Fruit fly (Drosophila melanogaster) whole organism, embryonic: ENCODE data around the gene CG34295.

Source experiments
- Adf1 ChIP-seq: fragments of 200-800 bp; sonication (Bioruptor generic); IDR thresholded peaks from 2 replicates; pipeline ENCODE4 v1.3.6; 2022; ENCODE audit warnings: missing biosample characterization, missing genetic modification characterization
- Bteb2 ChIP-seq: fragments of 200-800 bp; sonication (Bioruptor generic); optimal IDR thresholded peaks from 2 replicates; lab custom pipeline; 2016; ENCODE audit warnings: missing biosample characterization, missing genetic modification characterization
- C15 ChIP-seq: fragments of 200-800 bp; sonication (Bioruptor generic); IDR thresholded peaks from 3 replicates; pipeline ENCODE4 v1.3.6; 2022; ENCODE audit warnings: missing biosample characterization, missing genetic modification characterization
- CG10565 ChIP-seq: fragments of 200-800 bp; sonication (Bioruptor generic); optimal IDR thresholded peaks from 3 replicates; lab custom pipeline; 2016; ENCODE audit warnings: missing biosample characterization, mild to moderate bottlenecking, missing genetic modification characterization
- CG12104 ChIP-seq: fragments of 200-800 bp; sonication (Bioruptor generic); optimal IDR thresholded peaks from 3 replicates; lab custom pipeline; 2016; ENCODE audit warnings: missing biosample characterization, missing genetic modification characterization
- CG12391 ChIP-seq: fragments of 200-800 bp; sonication (Bioruptor generic); optimal IDR thresholded peaks from 3 replicates; lab custom pipeline; 2018; ENCODE audit warnings: missing biosample characterization, mild to moderate bottlenecking, missing genetic modification characterization, moderate library complexity
- CG14965 ChIP-seq: fragments of 200-800 bp; sonication (Bioruptor generic); optimal IDR thresholded peaks from 2 replicates; lab custom pipeline; 2016; ENCODE audit warnings: missing biosample characterization, missing genetic modification characterization, borderline replicate concordance
- CG17385 ChIP-seq: fragments of 200-800 bp; sonication (Bioruptor generic); optimal IDR thresholded peaks from 3 replicates; lab custom pipeline; 2018; ENCODE audit warnings: missing biosample characterization, mild to moderate bottlenecking, missing genetic modification characterization
- CG1832 ChIP-seq: fragments of 200-800 bp; sonication (Bioruptor generic); optimal IDR thresholded peaks from 2 replicates; lab custom pipeline; 2017; ENCODE audit warnings: missing biosample characterization, mild to moderate bottlenecking, missing genetic modification characterization, inconsistent platforms
- CG18476 ChIP-seq: fragments of 200-800 bp; sonication (Bioruptor generic); optimal IDR thresholded peaks from 2 replicates; lab custom pipeline; 2016; ENCODE audit warnings: missing biosample characterization, mild to moderate bottlenecking, missing genetic modification characterization
- CG18764 ChIP-seq: fragments of 200-800 bp; sonication (Bioruptor generic); optimal IDR thresholded peaks from 3 replicates; lab custom pipeline; 2016; ENCODE audit warnings: missing biosample characterization, missing genetic modification characterization
- CG30431 ChIP-seq: fragments of 200-800 bp; sonication (Bioruptor generic); optimal IDR thresholded peaks from 2 replicates; lab custom pipeline; 2017; ENCODE audit warnings: missing biosample characterization, missing genetic modification characterization
- CG31224 ChIP-seq: fragments of 200-800 bp; sonication (Bioruptor generic); IDR thresholded peaks from 2 replicates; pipeline ENCODE4 v1.3.6; 2022; ENCODE audit warnings: missing biosample characterization, missing genetic modification characterization
- CG3163 ChIP-seq: fragments of 200-800 bp; sonication (Bioruptor generic); optimal IDR thresholded peaks from 3 replicates; lab custom pipeline; 2016; ENCODE audit warnings: missing biosample characterization, missing genetic modification characterization
- CG33557 ChIP-seq: fragments of 200-800 bp; sonication (Bioruptor generic); optimal IDR thresholded peaks from 2 replicates; lab custom pipeline; 2019; ENCODE audit warnings: missing biosample characterization, mild to moderate bottlenecking, missing genetic modification characterization, moderate library complexity
- CG3407 ChIP-seq: fragments of 200-800 bp; sonication (Bioruptor generic); optimal IDR thresholded peaks from 2 replicates; lab custom pipeline; 2018; ENCODE audit warnings: missing biosample characterization, mild to moderate bottlenecking, missing genetic modification characterization
- CG4404 ChIP-seq: fragments of 200-800 bp; sonication (Bioruptor generic); IDR thresholded peaks from 2 replicates; pipeline ENCODE4 v1.3.6; 2022; ENCODE audit warnings: missing biosample characterization, missing genetic modification characterization
- CG4617 ChIP-seq: fragments of 200-800 bp; sonication (Bioruptor generic); optimal IDR thresholded peaks from 3 replicates; lab custom pipeline; 2016; ENCODE audit warnings: missing biosample characterization, missing genetic modification characterization, borderline replicate concordance
- CG8478 ChIP-seq: fragments of >200 bp; optimal IDR thresholded peaks from 2 replicates; lab custom pipeline; 2018
- CG9609 ChIP-seq: fragments of 200-800 bp; sonication (Bioruptor generic); optimal IDR thresholded peaks from 3 replicates; lab custom pipeline; 2016; ENCODE audit warnings: missing biosample characterization, missing genetic modification characterization
- CG9727 ChIP-seq: fragments of 200-800 bp; sonication (Bioruptor generic); optimal IDR thresholded peaks from 3 replicates; lab custom pipeline; 2017; ENCODE audit warnings: missing biosample characterization, mild to moderate bottlenecking, missing genetic modification characterization
- CG9797 ChIP-seq: fragments of 200-800 bp; sonication (Bioruptor generic); optimal IDR thresholded peaks from 3 replicates; lab custom pipeline; 2018; ENCODE audit warnings: missing biosample characterization, mild to moderate bottlenecking, missing genetic modification characterization
- Dip2 ChIP-seq: fragments of 200-800 bp; sonication (Bioruptor generic); IDR thresholded peaks from 2 replicates; pipeline ENCODE4 v1.3.6; 2022; ENCODE audit warnings: missing biosample characterization, missing genetic modification characterization
- Elba2 ChIP-seq: fragments of 200-800 bp; sonication (Bioruptor generic); optimal IDR thresholded peaks from 3 replicates; lab custom pipeline; 2016; ENCODE audit warnings: missing biosample characterization, missing genetic modification characterization
- H15 ChIP-seq: fragments of 200-800 bp; sonication (Bioruptor generic); IDR thresholded peaks from 3 replicates; pipeline ENCODE4 v1.3.6; 2022; ENCODE audit warnings: missing biosample characterization, missing genetic modification characterization
- Hsf ChIP-seq: fragments of 200-800 bp; sonication (Bioruptor generic); optimal IDR thresholded peaks from 3 replicates; lab custom pipeline; 2016; ENCODE audit warnings: missing biosample characterization, missing genetic modification characterization
- Rx ChIP-seq: fragments of 200-800 bp; sonication (Bioruptor generic); IDR thresholded peaks from 2 replicates; pipeline ENCODE4 v1.3.6; 2022; ENCODE audit warnings: missing biosample characterization, missing genetic modification characterization
- YL-1 ChIP-seq: fragments of 200-800 bp; sonication (Bioruptor generic); optimal IDR thresholded peaks from 3 replicates; lab custom pipeline; 2017; ENCODE audit warnings: missing biosample characterization, mild to moderate bottlenecking, missing genetic modification characterization
- ap ChIP-seq: fragments of 200-800 bp; sonication (Bioruptor generic); IDR thresholded peaks from 2 replicates; pipeline ENCODE4 v1.3.6; 2022; ENCODE audit warnings: missing biosample characterization, missing genetic modification characterization
- bbx ChIP-seq: fragments of 200-800 bp; sonication (Bioruptor generic); IDR thresholded peaks from 2 replicates; pipeline ENCODE4 v1.3.6; 2022; ENCODE audit warnings: missing biosample characterization, missing genetic modification characterization; ENCODE audit not compliant: partially characterized antibody
- caup ChIP-seq: fragments of 200-800 bp; sonication (Bioruptor generic); optimal IDR thresholded peaks from 3 replicates; lab custom pipeline; 2017; ENCODE audit warnings: missing biosample characterization, mild to moderate bottlenecking, missing genetic modification characterization, moderate library complexity; ENCODE audit not compliant: severe bottlenecking
- dati ChIP-seq: fragments of 200-800 bp; sonication (Bioruptor generic); IDR thresholded peaks from 2 replicates; pipeline ENCODE4 v1.3.6; 2022; ENCODE audit warnings: missing biosample characterization, missing genetic modification characterization
- dmrt99B ChIP-seq: fragments of 200-800 bp; sonication (Bioruptor generic); optimal IDR thresholded peaks from 2 replicates; lab custom pipeline; 2018; ENCODE audit warnings: missing biosample characterization, mild to moderate bottlenecking, missing genetic modification characterization, moderate library complexity
- eve ChIP-seq, 2 experiments: fragments of >200 bp; optimal IDR thresholded peaks; 2 replicates each; lab custom pipeline; 2017; ENCODE audit warnings: missing biosample characterization in 2 of 2, missing genetic modification characterization in 2 of 2
- fru ChIP-seq: fragments of >200 bp; optimal IDR thresholded peaks from 2 replicates; lab custom pipeline; 2017
- grn ChIP-seq: fragments of 200-800 bp; sonication (Bioruptor generic); optimal IDR thresholded peaks from 3 replicates; lab custom pipeline; 2017; ENCODE audit warnings: missing biosample characterization, missing genetic modification characterization
- kah ChIP-seq: fragments of 200-800 bp; sonication (Bioruptor generic); optimal IDR thresholded peaks from 2 replicates; lab custom pipeline; 2018; ENCODE audit warnings: missing biosample characterization, mild to moderate bottlenecking, missing genetic modification characterization
- klu ChIP-seq: fragments of 200-800 bp; sonication (Bioruptor generic); IDR thresholded peaks from 2 replicates; pipeline ENCODE4 v1.3.6; 2022; ENCODE audit warnings: missing biosample characterization, missing genetic modification characterization
- knrl ChIP-seq: fragments of 200-800 bp; sonication (Bioruptor generic); IDR thresholded peaks from 3 replicates; pipeline ENCODE4 v1.3.6; 2022; ENCODE audit warnings: missing biosample characterization, missing genetic modification characterization; ENCODE audit not compliant: partially characterized antibody
- luna ChIP-seq: fragments of 200-800 bp; sonication (Bioruptor generic); optimal IDR thresholded peaks from 2 replicates; lab custom pipeline; 2016; ENCODE audit warnings: missing biosample characterization, missing genetic modification characterization
- maf-S ChIP-seq: fragments of 200-800 bp; sonication (Bioruptor generic); optimal IDR thresholded peaks from 2 replicates; lab custom pipeline; 2016; ENCODE audit warnings: missing biosample characterization, missing genetic modification characterization
- mirr ChIP-seq: fragments of 200-800 bp; sonication (Bioruptor generic); optimal IDR thresholded peaks from 3 replicates; lab custom pipeline; 2018; ENCODE audit warnings: missing biosample characterization, mild to moderate bottlenecking, missing genetic modification characterization
- oc ChIP-seq: fragments of 200-800 bp; sonication (Bioruptor generic); optimal IDR thresholded peaks from 2 replicates; lab custom pipeline; 2018; ENCODE audit warnings: missing biosample characterization, mild to moderate bottlenecking, missing genetic modification characterization, moderate library complexity
- onecut ChIP-seq: fragments of 200-800 bp; sonication (Bioruptor generic); IDR thresholded peaks from 2 replicates; pipeline ENCODE4 v1.3.6; 2022; ENCODE audit warnings: missing biosample characterization, missing genetic modification characterization
- repo ChIP-seq: fragments of 200-800 bp; sonication (Bioruptor generic); optimal IDR thresholded peaks from 2 replicates; lab custom pipeline; 2016; ENCODE audit warnings: missing biosample characterization, missing genetic modification characterization
- ro ChIP-seq: fragments of 200-800 bp; sonication (Bioruptor generic); IDR thresholded peaks from 2 replicates; pipeline ENCODE4 v1.3.6; 2022; ENCODE audit warnings: missing biosample characterization, missing genetic modification characterization
- row ChIP-seq: fragments of 200-800 bp; sonication (Bioruptor generic); IDR thresholded peaks from 3 replicates; pipeline ENCODE4 v1.3.6; 2022; ENCODE audit warnings: missing biosample characterization, missing genetic modification characterization
- unc-4 ChIP-seq: fragments of 200-800 bp; sonication (Bioruptor generic); IDR thresholded peaks from 2 replicates; pipeline ENCODE4 v1.3.6; 2022; ENCODE audit warnings: missing biosample characterization, missing genetic modification characterization; ENCODE audit not compliant: partially characterized antibody
- usp ChIP-seq: fragments of >200 bp; optimal IDR thresholded peaks from 2 replicates; lab custom pipeline; 2017; ENCODE audit warnings: missing biosample characterization, missing genetic modification characterization
- zen2 ChIP-seq: fragments of 200-800 bp; sonication (Bioruptor generic); IDR thresholded peaks from 3 replicates; pipeline ENCODE4 v1.3.6; 2022; ENCODE audit warnings: missing biosample characterization, missing genetic modification characterization; ENCODE audit not compliant: partially characterized antibody

Gene CG34295

DNA sequence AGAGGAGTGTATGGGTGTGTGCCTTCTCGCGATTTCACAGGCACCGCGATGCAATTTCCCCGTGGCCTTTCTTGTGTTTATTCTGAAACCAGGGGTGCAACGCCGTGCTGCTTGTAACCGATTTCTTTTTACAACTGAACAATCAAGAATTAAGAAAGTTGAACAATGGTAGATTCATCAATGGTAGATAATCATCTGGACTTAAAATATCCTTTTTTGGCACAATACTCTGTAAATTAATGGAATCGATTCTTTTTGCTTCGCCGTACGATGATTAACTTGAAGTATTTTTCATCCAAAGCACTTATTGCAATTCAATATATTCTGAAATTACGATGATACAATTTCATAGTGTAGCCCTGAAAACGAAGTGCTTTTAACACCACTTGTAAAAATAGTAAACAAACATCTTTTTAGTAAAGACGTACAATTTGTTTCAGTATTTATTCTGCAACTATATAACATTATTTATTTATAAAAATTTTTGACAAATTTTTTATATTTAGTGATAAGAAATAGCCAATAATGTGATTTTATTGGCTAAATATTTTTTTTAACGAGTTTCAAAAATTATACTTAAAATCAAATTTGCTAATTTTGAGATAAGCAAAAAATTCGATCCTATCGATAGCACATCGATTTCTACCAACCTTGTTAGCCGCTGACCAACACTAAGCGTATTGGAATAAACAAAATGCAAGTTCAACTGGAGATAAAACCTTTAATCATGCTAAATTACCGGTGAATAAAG is 30.3 kb downstream of the CG34295 start, which contains the start of the genes CG1523 and CG1647 (continued):
- TF ChIP-seq ro (GFP tag; lab: Robert Waterston, UW), result no peak
- peak; percentile 20 for TF ChIP-seq luna (GFP tag; lab: Kevin White, UChicago)
- TF ChIP-seq unc-4 (GFP tag; lab: Robert Waterston, UW), result peak; percentile 55; the same call in 1 of the 2 replicates
- no peak for TF ChIP-seq Elba2 (GFP tag; lab: Kevin White, UChicago)
- TF ChIP-seq usp (GFP tag; lab: Kevin White, UChicago), result no peak
- no peak for TF ChIP-seq Bteb2 (GFP tag; lab: Kevin White, UChicago)
- peak; percentile 2 for TF ChIP-seq YL-1
- TF ChIP-seq klu (GFP tag; lab: Robert Waterston, UW), result peak; percentile 52
- peak; percentile 77 for TF ChIP-seq CG12391 (tag; lab: Kevin White, UChicago)
- TF ChIP-seq Hsf (GFP tag; lab: Kevin White, UChicago), result peak; percentile 72
- TF ChIP-seq CG4617 (GFP tag; lab: Kevin White, UChicago), result peak; percentile 67
- TF ChIP-seq CG1832 (GFP tag; lab: Kevin White, UChicago), result no peak
- TF ChIP-seq ap (GFP tag; lab: Robert Waterston, UW), result no peak
- no peak for TF ChIP-seq CG3407
- TF ChIP-seq caup (GFP tag; lab: Kevin White, UChicago), result no peak
- peak; percentile 61 for TF ChIP-seq maf-S
- peak; percentile 35 for TF ChIP-seq CG3163 (GFP tag; lab: Kevin White, UChicago)
- no peak for TF ChIP-seq CG14965 (GFP tag; lab: Kevin White, UChicago)
- TF ChIP-seq grn, result no peak
- no peak for TF ChIP-seq Adf1 (GFP tag; lab: Robert Waterston, UW)
- TF ChIP-seq CG17385 (GFP tag; lab: Kevin White, UChicago), result peak; percentile 66
- peak; percentile 62 for TF ChIP-seq CG9609 (GFP tag; lab: Kevin White, UChicago)
- TF ChIP-seq H15 (GFP tag; lab: Robert Waterston, UW), result 0 out of 3 replicates have a peak, but pooled peaks have one; percentile 20
- no peak for TF ChIP-seq fru (lab: Kevin White, UChicago)
- TF ChIP-seq CG10565 (GFP tag; lab: Kevin White, UChicago), result no peak
- 0 out of 2 replicates have a peak, but pooled peaks have one; percentile 28 for TF ChIP-seq Rx (GFP tag; lab: Robert Waterston, UW)
- TF ChIP-seq oc (tag; lab: Kevin White, UChicago), result no peak
- no peak for TF ChIP-seq dmrt99B (tag; lab: Kevin White, UChicago)
- peak; percentile 60 for TF ChIP-seq CG4404 (GFP tag; lab: Robert Waterston, UW)
- peak; percentile 33 for TF ChIP-seq CG30431 (GFP tag; lab: Kevin White, UChicago)
- peak; percentile 4 for TF ChIP-seq onecut (GFP tag; lab: Robert Waterston, UW)
- TF ChIP-seq CG18764 (GFP tag; lab: Kevin White, UChicago), result peak; percentile 45
- peak; percentile 15; the same call in 1 of the 2 replicates for TF ChIP-seq CG31224 (GFP tag; lab: Robert Waterston, UW)
- no peak for TF ChIP-seq CG9797 (GFP tag; lab: Kevin White, UChicago)
- TF ChIP-seq repo, result no peak
- TF ChIP-seq CG33557 (GFP tag; lab: Kevin White, UChicago), result peak; percentile 84
- no peak for TF ChIP-seq mirr (GFP tag; lab: Kevin White, UChicago)
- TF ChIP-seq kah (GFP tag; lab: Kevin White, UChicago), result peak; percentile 9
- peak; percentile 56; the same call in 2 of the 3 replicates for TF ChIP-seq knrl (GFP tag; lab: Robert Waterston, UW)
- no peak for TF ChIP-seq eve (GFP tag; optimal IDR thresholded peaks at IDR 0.05; lab: Kevin White, UChicago)
- TF ChIP-seq CG18476, result peak; percentile 50
- TF ChIP-seq CG12104 (GFP tag; lab: Kevin White, UChicago), result peak; percentile 48
- peak; percentile 82 for TF ChIP-seq row
- no peak for TF ChIP-seq dati (GFP tag; lab: Robert Waterston, UW)
- no peak for TF ChIP-seq C15 (GFP tag; lab: Robert Waterston, UW)
- no peak for TF ChIP-seq CG8478
- no peak for TF ChIP-seq Dip2 (GFP tag; lab: Robert Waterston, UW)
- TF ChIP-seq zen2, result peak; percentile 8; the same call in 1 of the 3 replicates
- peak; percentile 33; the same call in 1 of the 2 replicates for TF ChIP-seq bbx (GFP tag; lab: Robert Waterston, UW)
- TF ChIP-seq CG9727, result peak; percentile 60
